Fruit fly (Drosophila melanogaster) whole organism, embryonic: Measurements from ENCODE around the gene CG11596.
A peak's percentile ranks its signal among the peaks of the same experiment; 100 is the strongest.

Experiments
- BtbVII ChIP-seq: fragments of 200-800 bp; sonication (Bioruptor generic); optimal IDR thresholded peaks from 3 replicates; lab custom pipeline; 2017; ENCODE audit warnings: missing biosample characterization, mild to moderate bottlenecking, missing genetic modification characterization
- CG10209 ChIP-seq: fragments of 200-800 bp; sonication (Bioruptor generic); optimal IDR thresholded peaks from 3 replicates; lab custom pipeline; 2017; ENCODE audit warnings: missing biosample characterization, mild to moderate bottlenecking, missing genetic modification characterization, missing genetic modification reagents
- CG1024 ChIP-seq: fragments of 200-800 bp; sonication (Bioruptor generic); IDR thresholded peaks from 2 replicates; pipeline ENCODE4 v1.3.6; 2022; ENCODE audit warnings: missing biosample characterization, missing genetic modification characterization
- CG11085 ChIP-seq: fragments of 200-800 bp; sonication (Bioruptor generic); IDR thresholded peaks from 2 replicates; pipeline ENCODE4 v1.3.6; 2022; ENCODE audit warnings: missing biosample characterization, missing genetic modification characterization
- CG11247 ChIP-seq: fragments of 200-800 bp; sonication (Bioruptor generic); IDR thresholded peaks from 2 replicates; pipeline ENCODE4 v1.3.6; 2022; ENCODE audit warnings: missing biosample characterization, missing genetic modification characterization
- CG11560 ChIP-seq: fragments of 200-800 bp; sonication (Bioruptor generic); IDR thresholded peaks from 3 replicates; pipeline ENCODE4 v1.3.6; 2022; ENCODE audit warnings: missing biosample characterization, missing genetic modification characterization
- CG11695 ChIP-seq: fragments of 200-800 bp; sonication (Bioruptor generic); IDR thresholded peaks from 3 replicates; pipeline ENCODE4 v1.3.6; 2022; ENCODE audit warnings: missing biosample characterization, missing genetic modification characterization
- CG11696 ChIP-seq: fragments of 200-800 bp; sonication (Bioruptor generic); IDR thresholded peaks from 2 replicates; pipeline ENCODE4 v1.3.6; 2022; ENCODE audit warnings: missing biosample characterization, missing genetic modification characterization
- CG11723 ChIP-seq: fragments of 200-800 bp; sonication (Bioruptor generic); optimal IDR thresholded peaks from 2 replicates; lab custom pipeline; 2017; ENCODE audit warnings: missing biosample characterization, mild to moderate bottlenecking, missing genetic modification characterization
- CG12299 ChIP-seq: fragments of 200-800 bp; sonication (Bioruptor generic); optimal IDR thresholded peaks from 2 replicates; lab custom pipeline; 2018; ENCODE audit warnings: missing biosample characterization, mild to moderate bottlenecking, missing genetic modification characterization
- CG13424 ChIP-seq: fragments of 200-800 bp; sonication (Bioruptor generic); optimal IDR thresholded peaks from 2 replicates; lab custom pipeline; 2019; ENCODE audit warnings: missing biosample characterization, mild to moderate bottlenecking, missing genetic modification characterization, moderate library complexity
- CG13894 ChIP-seq: fragments of 200-800 bp; sonication (Bioruptor generic); optimal IDR thresholded peaks from 3 replicates; lab custom pipeline; 2018; ENCODE audit warnings: missing biosample characterization, mild to moderate bottlenecking, missing genetic modification characterization, moderate library complexity
- CG14710 ChIP-seq: fragments of 200-800 bp; sonication (Bioruptor generic); optimal IDR thresholded peaks from 3 replicates; lab custom pipeline; 2019; ENCODE audit warnings: missing biosample characterization, mild to moderate bottlenecking, missing genetic modification characterization, moderate library complexity
- CG15073 ChIP-seq: fragments of 200-800 bp; sonication (Bioruptor generic); optimal IDR thresholded peaks from 2 replicates; lab custom pipeline; 2016; ENCODE audit warnings: missing biosample characterization, missing genetic modification characterization
- CG17328 ChIP-seq: fragments of 200-800 bp; sonication (Bioruptor generic); IDR thresholded peaks from 2 replicates; pipeline ENCODE4 v1.3.6; 2022; ENCODE audit warnings: missing biosample characterization, missing genetic modification characterization
- CG2120 ChIP-seq: fragments of 200-800 bp; sonication (Bioruptor generic); optimal IDR thresholded peaks from 3 replicates; lab custom pipeline; 2016; ENCODE audit warnings: missing biosample characterization, missing genetic modification characterization
- CG3065 ChIP-seq: fragments of 200-800 bp; sonication (Bioruptor generic); optimal IDR thresholded peaks from 2 replicates; lab custom pipeline; 2016; ENCODE audit warnings: missing biosample characterization, missing genetic modification characterization
- CG31224 ChIP-seq: fragments of 200-800 bp; sonication (Bioruptor generic); IDR thresholded peaks from 2 replicates; pipeline ENCODE4 v1.3.6; 2022; ENCODE audit warnings: missing biosample characterization, missing genetic modification characterization
- CG32772 ChIP-seq: fragments of 200-800 bp; sonication (Bioruptor generic); IDR thresholded peaks from 2 replicates; pipeline ENCODE4 v1.3.6; 2022; ENCODE audit warnings: missing biosample characterization, missing genetic modification characterization
- CG33213 ChIP-seq: fragments of 200-800 bp; sonication (Bioruptor generic); optimal IDR thresholded peaks from 3 replicates; lab custom pipeline; 2016; ENCODE audit warnings: missing biosample characterization, missing genetic modification characterization
- CG33557 ChIP-seq: fragments of 200-800 bp; sonication (Bioruptor generic); optimal IDR thresholded peaks from 2 replicates; lab custom pipeline; 2019; ENCODE audit warnings: missing biosample characterization, mild to moderate bottlenecking, missing genetic modification characterization, moderate library complexity
- CG4730 ChIP-seq: fragments of 200-800 bp; sonication (Bioruptor generic); IDR thresholded peaks from 2 replicates; pipeline ENCODE4 v1.3.6; 2022; ENCODE audit warnings: missing biosample characterization, missing genetic modification characterization
- CG6689 ChIP-seq: fragments of 200-800 bp; sonication (Bioruptor generic); IDR thresholded peaks from 2 replicates; pipeline ENCODE4 v1.3.6; 2022; ENCODE audit warnings: missing biosample characterization, missing genetic modification characterization
- CG7556 ChIP-seq: fragments of 200-800 bp; sonication (Bioruptor generic); optimal IDR thresholded peaks from 2 replicates; lab custom pipeline; 2017; ENCODE audit warnings: missing biosample characterization, mild to moderate bottlenecking, missing genetic modification characterization
- CG7987 ChIP-seq: fragments of 200-800 bp; sonication (Bioruptor generic); optimal IDR thresholded peaks from 2 replicates; lab custom pipeline; 2018; ENCODE audit warnings: missing biosample characterization, mild to moderate bottlenecking, missing genetic modification characterization, moderate library complexity
- CTCF ChIP-seq: fragments of 200-800 bp; sonication (Bioruptor generic); optimal IDR thresholded peaks from 2 replicates; lab custom pipeline; 2017; ENCODE audit warnings: missing biosample characterization, mild to moderate bottlenecking, missing genetic modification characterization, moderate library complexity
- Chrac-16 ChIP-seq: fragments of 200-800 bp; sonication (Bioruptor generic); optimal IDR thresholded peaks from 3 replicates; lab custom pipeline; 2016; ENCODE audit warnings: missing biosample characterization, missing genetic modification characterization
- CrebB ChIP-seq: fragments of 200-800 bp; sonication (Bioruptor generic); optimal IDR thresholded peaks from 3 replicates; lab custom pipeline; 2018; ENCODE audit warnings: missing biosample characterization, mild to moderate bottlenecking, missing genetic modification characterization
- Dp ChIP-seq: fragments of 200-800 bp; sonication (Bioruptor generic); optimal IDR thresholded peaks from 2 replicates; lab custom pipeline; 2018; ENCODE audit warnings: missing biosample characterization, mild to moderate bottlenecking, missing genetic modification characterization, moderate library complexity
- Dref ChIP-seq: fragments of 200-800 bp; sonication (Bioruptor generic); IDR thresholded peaks from 2 replicates; pipeline ENCODE4 v1.3.6; 2022; ENCODE audit warnings: missing biosample characterization, missing genetic modification characterization
- Drgx ChIP-seq: fragments of 200-800 bp; sonication (Bioruptor generic); IDR thresholded peaks from 2 replicates; pipeline ENCODE4 v1.3.6; 2022; ENCODE audit warnings: missing biosample characterization, missing genetic modification characterization
- Gsc ChIP-seq: fragments of 200-800 bp; sonication (Bioruptor generic); IDR thresholded peaks from 2 replicates; pipeline ENCODE4 v1.3.6; 2022; ENCODE audit warnings: missing biosample characterization, missing genetic modification characterization
- Gug ChIP-seq: fragments of 200-800 bp; sonication (Bioruptor generic); IDR thresholded peaks from 4 replicates; pipeline ENCODE4 v1.3.6; 2022; ENCODE audit warnings: missing biosample characterization, missing genetic modification characterization
- Hr39 ChIP-seq: fragments of >200 bp; optimal IDR thresholded peaks from 2 replicates; lab custom pipeline; 2017
- NFAT ChIP-seq: fragments of 200-800 bp; sonication (Bioruptor generic); IDR thresholded peaks from 2 replicates; pipeline ENCODE4 v1.3.6; 2022; ENCODE audit warnings: missing biosample characterization, missing genetic modification characterization
- Ptx1 ChIP-seq: fragments of 200-800 bp; sonication (Bioruptor generic); IDR thresholded peaks from 2 replicates; pipeline ENCODE4 v1.3.6; 2022; ENCODE audit warnings: missing biosample characterization, missing genetic modification characterization
- cas ChIP-seq: fragments of 200-800 bp; sonication (Bioruptor generic); IDR thresholded peaks from 2 replicates; pipeline ENCODE4 v1.3.6; 2022; ENCODE audit warnings: missing biosample characterization, missing genetic modification characterization
- dati ChIP-seq: fragments of 200-800 bp; sonication (Bioruptor generic); IDR thresholded peaks from 2 replicates; pipeline ENCODE4 v1.3.6; 2022; ENCODE audit warnings: missing biosample characterization, missing genetic modification characterization
- disco-r ChIP-seq: fragments of 200-800 bp; sonication (Bioruptor generic); optimal IDR thresholded peaks from 2 replicates; lab custom pipeline; 2016; ENCODE audit warnings: missing biosample characterization, missing genetic modification characterization
- grau ChIP-seq: fragments of 200-800 bp; optimal IDR thresholded peaks from 3 replicates; lab custom pipeline; 2019; ENCODE audit warnings: missing biosample characterization, mild to moderate bottlenecking, missing genetic modification characterization, moderate library complexity
- kay ChIP-seq: fragments of 200-800 bp; sonication (Bioruptor generic); optimal IDR thresholded peaks from 2 replicates; lab custom pipeline; 2016; ENCODE audit warnings: missing biosample characterization, missing genetic modification characterization
- knrl ChIP-seq: fragments of 200-800 bp; sonication (Bioruptor generic); IDR thresholded peaks from 3 replicates; pipeline ENCODE4 v1.3.6; 2022; ENCODE audit warnings: missing biosample characterization, missing genetic modification characterization; ENCODE audit not compliant: partially characterized antibody
- nau ChIP-seq: fragments of 200-800 bp; sonication (Bioruptor generic); optimal IDR thresholded peaks from 3 replicates; lab custom pipeline; 2017; ENCODE audit warnings: missing biosample characterization, mild to moderate bottlenecking, missing genetic modification characterization, missing genetic modification reagents
- p53 ChIP-seq: fragments of 200-800 bp; sonication (Bioruptor generic); optimal IDR thresholded peaks from 2 replicates; lab custom pipeline; 2016; ENCODE audit warnings: missing biosample characterization, missing genetic modification characterization
- pros ChIP-seq: fragments of 200-800 bp; sonication (Bioruptor generic); optimal IDR thresholded peaks from 3 replicates; lab custom pipeline; 2019; ENCODE audit warnings: missing biosample characterization, mild to moderate bottlenecking, missing genetic modification characterization, moderate library complexity
- pzg ChIP-seq: fragments of 200-800 bp; sonication (Bioruptor generic); optimal IDR thresholded peaks from 3 replicates; lab custom pipeline; 2018; ENCODE audit warnings: missing biosample characterization, mild to moderate bottlenecking, missing genetic modification characterization, moderate library complexity
- sna ChIP-seq: fragments of 200-800 bp; sonication (Bioruptor generic); IDR thresholded peaks from 2 replicates; pipeline ENCODE4 v1.3.6; 2022; ENCODE audit warnings: missing biosample characterization, missing genetic modification characterization; ENCODE audit not compliant: partially characterized antibody
- ssp ChIP-seq: fragments of 200-800 bp; sonication (Bioruptor generic); IDR thresholded peaks from 2 replicates; pipeline ENCODE4 v1.3.6; 2022; ENCODE audit warnings: missing biosample characterization, missing genetic modification characterization
- toy ChIP-seq: fragments of 200-800 bp; sonication (Bioruptor generic); IDR thresholded peaks from 2 replicates; pipeline ENCODE4 v1.3.6; 2022; ENCODE audit warnings: missing biosample characterization, missing genetic modification characterization
- tup ChIP-seq: fragments of 200-800 bp; sonication (Bioruptor generic); optimal IDR thresholded peaks from 2 replicates; lab custom pipeline; 2016; ENCODE audit warnings: missing biosample characterization, mild to moderate bottlenecking, missing genetic modification characterization, moderate library complexity
- zfh2 ChIP-seq: fragments of 200-800 bp; sonication (Bioruptor generic); optimal IDR thresholded peaks from 2 replicates; lab custom pipeline; 2016; ENCODE audit warnings: missing biosample characterization, missing genetic modification characterization

CG11596 gene

DNA sequence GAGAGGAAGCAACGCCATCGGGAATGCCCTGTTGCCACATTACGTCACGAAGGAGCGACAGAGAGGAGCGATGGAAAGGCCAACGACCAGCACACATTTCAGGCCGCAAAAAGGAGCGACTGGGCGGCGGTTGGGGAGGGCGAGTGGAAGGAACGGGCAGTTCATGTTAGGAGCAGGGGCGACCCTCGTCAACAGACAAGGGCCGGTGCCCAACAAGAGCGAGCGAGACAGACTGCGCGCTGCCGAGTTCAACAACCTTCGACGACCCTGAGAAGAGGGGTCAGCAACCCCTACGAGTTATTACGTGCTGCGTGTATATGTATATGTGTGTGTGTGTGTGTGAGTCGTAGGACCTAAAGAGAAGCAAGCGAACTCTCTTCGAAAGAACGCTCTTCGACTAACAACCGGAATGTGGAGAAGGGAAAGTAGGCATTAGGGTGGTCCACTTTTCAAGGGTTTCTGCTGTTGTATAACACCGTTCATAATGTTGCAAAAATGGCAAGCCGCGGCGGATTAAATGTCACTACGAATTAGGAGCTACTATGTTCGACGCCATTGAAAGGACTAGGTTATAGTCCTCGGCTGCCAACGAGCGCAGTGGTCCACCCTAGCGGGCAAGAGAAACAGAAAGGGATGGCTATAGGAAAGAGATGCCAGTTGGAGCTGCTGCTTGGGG lies 24.0 kb downstream of the CG11596 start (continued):
- TF ChIP-seq CG31224 (peak; percentile 87), CG33557 (GFP tag; lab: Kevin White, UChicago) (peak; percentile 85), p53 (GFP tag; lab: Kevin White, UChicago) (peak; percentile 92), BtbVII (peak; percentile 94), CG13894 (tag; lab: Kevin White, UChicago) (peak; percentile 91), CG4730 (GFP tag; lab: Robert Waterston, UW) (peak; percentile 87), CG1024 (peak; percentile 82), CG3065 (peak; percentile 92), sna (GFP tag; lab: Robert Waterston, UW) (no peak), CG6689 (peak; percentile 94), Chrac-16 (GFP tag; lab: Kevin White, UChicago) (peak; percentile 95), CTCF (GFP tag; lab: Kevin White, UChicago) (peak; percentile 63), CG11695 (peak; percentile 94), CG11247 (GFP tag; lab: Robert Waterston, UW) (peak; percentile 88), kay (GFP tag; lab: Kevin White, UChicago) (peak; percentile 78), grau (tag; lab: Kevin White, UChicago) (peak; percentile 93), CG10209 (peak; percentile 96), Drgx (GFP tag; lab: Robert Waterston, UW) (peak; percentile 98), NFAT (GFP tag; lab: Robert Waterston, UW) (peak; percentile 76), CG11085 (GFP tag; lab: Robert Waterston, UW) (peak; percentile 76), Ptx1 (GFP tag; lab: Robert Waterston, UW) (peak; percentile 91), CG7556 (GFP tag; lab: Kevin White, UChicago) (peak; percentile 95), CG15073 (GFP tag; lab: Kevin White, UChicago) (peak; percentile 50), disco-r (GFP tag; lab: Kevin White, UChicago) (peak; percentile 92), pzg (peak; percentile 27), CG2120 (GFP tag; lab: Kevin White, UChicago) (peak; percentile 96), zfh2 (GFP tag; lab: Kevin White, UChicago) (peak; percentile 91), Dref (no peak), knrl (GFP tag; lab: Robert Waterston, UW) (no peak), tup (GFP tag; lab: Kevin White, UChicago) (peak; percentile 95), CG33213 (GFP tag; lab: Kevin White, UChicago) (peak; percentile 91), Gsc (peak; percentile 70), CG7987 (peak; percentile 93), dati (GFP tag; lab: Robert Waterston, UW) (peak; percentile 89), cas (GFP tag; lab: Robert Waterston, UW) (peak; percentile 79), Dp (GFP tag; lab: Kevin White, UChicago) (peak; percentile 3), CG11560 (tag; lab: Robert Waterston, UW) (peak; percentile 67; the same call in 1 of the 3 replicates), pros (peak; percentile 67), nau (peak; percentile 94), toy (peak; percentile 85), CG13424 (tag; lab: Kevin White, UChicago) (peak; percentile 96), CG17328 (GFP tag; lab: Robert Waterston, UW) (peak; percentile 95), CG12299 (tag; lab: Kevin White, UChicago) (peak; percentile 89), CG11723 (GFP tag; lab: Kevin White, UChicago) (peak; percentile 93), ssp (GFP tag; lab: Robert Waterston, UW) (peak; percentile 77), Hr39 (lab: Kevin White, UChicago) (no peak), Gug (GFP tag; lab: Robert Waterston, UW) (peak; percentile 89), CG14710 (peak; percentile 94), CG32772 (GFP tag; lab: Robert Waterston, UW) (peak; percentile 93), CrebB (tag; lab: Kevin White, UChicago) (peak; percentile 93), CG11696 (GFP tag; lab: Robert Waterston, UW) (peak; percentile 85)
